Worm (Caenorhabditis elegans): Measurements from ENCODE around the gene D2024.5.

D2024.5 gene

ce11 chrIV:7186756-7187155, 41.4 kb downstream of the D2024.5 start, which contains the start of gene str-249:
Gene str-249, minus strand, starts transcription at chrIV:7186856.
- TF ChIP-seq tbx-2 (tag; optimal IDR thresholded peaks at IDR 0.05) = no peak
- TF ChIP-seq ceh-48 (tag; optimal IDR thresholded peaks at IDR 0.05) = no peak
- no peak for TF ChIP-seq elt-2 (tag; optimal IDR thresholded peaks at IDR 0.05)
- no peak for TF ChIP-seq sdc-2 (tag; optimal IDR thresholded peaks at IDR 0.05)
- TF ChIP-seq pag-3 (tag; optimal IDR thresholded peaks at IDR 0.05; ENCODE audit: borderline replicate concordance) = no peak

ce11 chrIV:7184597-7184996, 43.5 kb downstream of the D2024.5 start, which contains the start of gene clec-179:
Gene clec-179, minus strand, starts transcription at chrIV:7184697.
- no peak for TF ChIP-seq mec-3 (tag; optimal IDR thresholded peaks at IDR 0.05; ENCODE audit: borderline replicate concordance)
- TF ChIP-seq hlh-8 (tag; optimal IDR thresholded peaks at IDR 0.05) = no peak
- TF ChIP-seq gmeb-2 (tag; optimal IDR thresholded peaks at IDR 0.05) = no peak
- no peak for TF ChIP-seq hlh-13 (GFP tag; optimal IDR thresholded peaks at IDR 0.05)

- TF ChIP-seq hlh-15 (tag; optimal IDR thresholded peaks at IDR 0.05) (no peak), ttx-3 (tag; optimal IDR thresholded peaks at IDR 0.05) (no peak), lin-11 (tag; optimal IDR thresholded peaks at IDR 0.05) (no peak), tbx-7 (tag; optimal IDR thresholded peaks at IDR 0.05) (no peak), pax-1 (tag; optimal IDR thresholded peaks at IDR 0.05) (no peak), ceh-31 (tag; optimal IDR thresholded peaks at IDR 0.05) (no peak)
Observed at ce11 chrIV:7182818-7183217, 45.3 kb downstream of the D2024.5 start.

- no peak for TF ChIP-seq unc-42 (tag; optimal IDR thresholded peaks at IDR 0.05)
- TF ChIP-seq elt-2 (tag; optimal IDR thresholded peaks at IDR 0.05) = peak; percentile 71
Observed at ce11 chrIV:7180304-7180703, 47.8 kb downstream of the D2024.5 start, which contains the start of gene cest-10. Gene cest-10, plus strand, starts transcription at chrIV:7180557.

- TF ChIP-seq ceh-34 (tag; optimal IDR thresholded peaks at IDR 0.05) (no peak), ceh-48 (tag; optimal IDR thresholded peaks at IDR 0.05) (no peak), pha-4 (tag; optimal IDR thresholded peaks at IDR 0.05) (no peak), ahr-1 (tag; optimal IDR thresholded peaks at IDR 0.05) (no peak), ceh-22 (tag; optimal IDR thresholded peaks at IDR 0.05) (no peak)
Observed at ce11 chrIV:7178942-7179341, 49.2 kb downstream of the D2024.5 start, which contains the start of gene C42D4.3. Gene C42D4.3, plus strand, starts transcription at chrIV:7179239.
